Worm (Caenorhabditis elegans) whole organism, mixed stage, embryonic: ENCODE data around the gene sfxn-2.

Experiments used
- M03D4.4 ChIP-seq: sonication (generic microtip); optimal IDR thresholded peaks from 2 replicates; lab custom pipeline; 2017; ENCODE audit warnings: mild to moderate bottlenecking, missing genetic modification characterization, missing compliant biosample characterization
- bed-3 ChIP-seq: fragments of 200-800 bp; sonication (Bioruptor generic); optimal IDR thresholded peaks from 3 replicates; lab custom pipeline; 2018; ENCODE audit warnings: mild to moderate bottlenecking, missing genetic modification characterization, moderate library complexity, missing compliant biosample characterization
- blmp-1 ChIP-seq: fragments of 150-350 bp; optimal IDR thresholded peaks from 2 replicates; lab custom pipeline; 2014; ENCODE audit warnings: missing biosample characterization, missing genetic modification characterization
- ceh-39 ChIP-seq: fragments of 150-350 bp; optimal IDR thresholded peaks from 2 replicates; lab custom pipeline; 2014; ENCODE audit warnings: missing biosample characterization, missing genetic modification characterization
- ceh-43 ChIP-seq: fragments of 200-800 bp; sonication (Bioruptor generic); optimal IDR thresholded peaks from 2 replicates; lab custom pipeline; 2018; ENCODE audit warnings: mild to moderate bottlenecking, missing genetic modification characterization, moderate library complexity, missing compliant biosample characterization
- ceh-83 ChIP-seq: fragments of 200-800 bp; sonication (Bioruptor generic); optimal IDR thresholded peaks from 2 replicates; lab custom pipeline; 2018; ENCODE audit warnings: mild to moderate bottlenecking, missing genetic modification characterization, missing compliant biosample characterization
- ces-1 ChIP-seq: fragments of 150-350 bp; optimal IDR thresholded peaks from 2 replicates; lab custom pipeline; 2014; ENCODE audit warnings: missing biosample characterization, missing genetic modification reagents, missing genetic modification characterization
- cnd-1 ChIP-seq: fragments of 200-800 bp; sonication (Bioruptor generic); optimal IDR thresholded peaks from 2 replicates; lab custom pipeline; 2018; ENCODE audit warnings: mild to moderate bottlenecking, missing genetic modification characterization, missing compliant biosample characterization
- drap-1 ChIP-seq: fragments of 200-800 bp; sonication (Bioruptor generic); optimal IDR thresholded peaks from 3 replicates; lab custom pipeline; 2018; ENCODE audit warnings: mild to moderate bottlenecking, missing genetic modification characterization, missing compliant biosample characterization
- elt-1 ChIP-seq: sonication (generic microtip); optimal IDR thresholded peaks from 2 replicates; lab custom pipeline; 2017; ENCODE audit warnings: missing genetic modification characterization, mild to moderate bottlenecking, missing compliant biosample characterization, antibody characterized with exemption, moderate library complexity, borderline replicate concordance; ENCODE audit not compliant: insufficient read depth
- elt-3 ChIP-seq: fragments of 150-350 bp; optimal IDR thresholded peaks from 2 replicates; lab custom pipeline; 2014; ENCODE audit warnings: missing biosample characterization, missing genetic modification characterization
- flh-1 ChIP-seq: fragments of 200-800 bp; sonication (Bioruptor generic); optimal IDR thresholded peaks from 2 replicates; lab custom pipeline; 2018; ENCODE audit warnings: mild to moderate bottlenecking, missing genetic modification characterization, moderate library complexity, missing compliant biosample characterization
- ham-2 ChIP-seq: fragments of 200-800 bp; sonication (Bioruptor generic); optimal IDR thresholded peaks from 2 replicates; lab custom pipeline; 2018; ENCODE audit warnings: mild to moderate bottlenecking, missing genetic modification characterization, missing compliant biosample characterization
- hlh-1 ChIP-seq: fragments of 150-350 bp; optimal IDR thresholded peaks from 2 replicates; lab custom pipeline; 2014; ENCODE audit warnings: missing biosample characterization, missing genetic modification reagents, missing genetic modification characterization
- lin-13 ChIP-seq: fragments of 150-350 bp; optimal IDR thresholded peaks from 2 replicates; lab custom pipeline; 2014; ENCODE audit warnings: missing biosample characterization, missing genetic modification characterization
- lin-32 ChIP-seq: fragments of 200-800 bp; sonication (Bioruptor generic); optimal IDR thresholded peaks from 2 replicates; lab custom pipeline; 2018; ENCODE audit warnings: mild to moderate bottlenecking, missing genetic modification characterization, missing compliant biosample characterization
- lsy-2 ChIP-seq: fragments of 150-350 bp; optimal IDR thresholded peaks from 2 replicates; lab custom pipeline; 2014; ENCODE audit warnings: missing biosample characterization, missing genetic modification characterization
- mab-5 ChIP-seq: fragments of 150-350 bp; optimal IDR thresholded peaks from 2 replicates; lab custom pipeline; 2014; ENCODE audit warnings: missing biosample characterization, missing genetic modification characterization
- mep-1 ChIP-seq: fragments of 150-350 bp; optimal IDR thresholded peaks from 2 replicates; lab custom pipeline; 2017; ENCODE audit warnings: missing biosample characterization, missing genetic modification reagents, missing genetic modification characterization, inconsistent platforms
- mls-2 ChIP-seq: sonication (generic microtip); optimal IDR thresholded peaks from 2 replicates; lab custom pipeline; 2016; ENCODE audit warnings: mild to moderate bottlenecking, missing genetic modification characterization, moderate library complexity, missing compliant biosample characterization
- nhr-12 ChIP-seq: fragments of 150-350 bp; optimal IDR thresholded peaks from 2 replicates; lab custom pipeline; 2014; ENCODE audit warnings: missing biosample characterization, missing genetic modification characterization
- nhr-2 ChIP-seq: fragments of 150-350 bp; optimal IDR thresholded peaks from 2 replicates; lab custom pipeline; 2014; ENCODE audit warnings: missing biosample characterization, missing genetic modification characterization
- nhr-237 ChIP-seq: fragments of 150-350 bp; optimal IDR thresholded peaks from 2 replicates; lab custom pipeline; 2014; ENCODE audit warnings: missing biosample characterization, missing genetic modification characterization
- nhr-28 ChIP-seq: fragments of 150-350 bp; optimal IDR thresholded peaks from 2 replicates; lab custom pipeline; 2014; ENCODE audit warnings: missing biosample characterization, missing genetic modification characterization
- nhr-76 ChIP-seq: sonication (generic microtip); optimal IDR thresholded peaks from 2 replicates; lab custom pipeline; 2017; ENCODE audit warnings: missing biosample characterization, missing genetic modification characterization
- pha-4 ChIP-seq: fragments of 150-350 bp; optimal IDR thresholded peaks from 2 replicates; lab custom pipeline; 2018; ENCODE audit warnings: missing biosample characterization, missing genetic modification reagents, missing genetic modification characterization
- sem-2 ChIP-seq: fragments of 200-800 bp; sonication (Bioruptor generic); optimal IDR thresholded peaks from 2 replicates; lab custom pipeline; 2018; ENCODE audit warnings: mild to moderate bottlenecking, missing genetic modification characterization, missing compliant biosample characterization
- snpc-4 ChIP-seq: fragments of 150-350 bp; optimal IDR thresholded peaks from 2 replicates; lab custom pipeline; 2014; ENCODE audit warnings: missing biosample characterization, missing genetic modification characterization
- sptf-1 ChIP-seq: sonication (generic microtip); optimal IDR thresholded peaks from 2 replicates; lab custom pipeline; 2017; ENCODE audit warnings: mild to moderate bottlenecking, missing genetic modification characterization, moderate library complexity, missing compliant biosample characterization
- tbx-8 ChIP-seq: fragments of 200-800 bp; sonication (Bioruptor generic); optimal IDR thresholded peaks from 2 replicates; lab custom pipeline; 2018; ENCODE audit warnings: mild to moderate bottlenecking, missing genetic modification characterization, moderate library complexity, missing compliant biosample characterization
- unc-120 ChIP-seq: sonication (generic microtip); optimal IDR thresholded peaks from 2 replicates; lab custom pipeline; 2017; ENCODE audit warnings: missing genetic modification characterization, missing compliant biosample characterization; ENCODE audit not compliant: poor library complexity, severe bottlenecking
- unc-62 ChIP-seq: fragments of 150-350 bp; optimal IDR thresholded peaks from 2 replicates; lab custom pipeline; 2014; ENCODE audit warnings: missing biosample characterization, missing genetic modification reagents, missing genetic modification characterization
- zip-8 ChIP-seq: fragments of 150-350 bp; optimal IDR thresholded peaks from 2 replicates; lab custom pipeline; 2014; ENCODE audit warnings: missing biosample characterization, missing genetic modification characterization
- ztf-11 ChIP-seq: fragments of 150-350 bp; optimal IDR thresholded peaks from 2 replicates; lab custom pipeline; 2014; ENCODE audit warnings: missing biosample characterization, missing genetic modification characterization

sfxn-2 gene

ce11 chrX:7976400-7976799, 18.3 kb upstream of the sfxn-2 start, which contains the start of gene F45E1.5:
Gene F45E1.5 (plus strand): TSS chrX:7976700.
- no peak for TF ChIP-seq ham-2
- TF ChIP-seq nhr-28 (tag; lab: Kevin White, UChicago): no peak
- no peak for TF ChIP-seq lin-32
- no peak for TF ChIP-seq cnd-1
- TF ChIP-seq nhr-12 (tag; lab: Kevin White, UChicago): no peak
- no peak for TF ChIP-seq lin-13 (tag; lab: Kevin White, UChicago)
- TF ChIP-seq elt-3 (tag; lab: Kevin White, UChicago): no peak
- TF ChIP-seq nhr-237 (tag; lab: Kevin White, UChicago): no peak
- no peak for TF ChIP-seq hlh-1 (tag; lab: Kevin White, UChicago)
- TF ChIP-seq ztf-11: no peak
- no peak for TF ChIP-seq pha-4 (tag; lab: Kevin White, UChicago)
- no peak for TF ChIP-seq sptf-1
- no peak for TF ChIP-seq blmp-1 (tag; lab: Kevin White, UChicago)
- TF ChIP-seq M03D4.4 (tag; lab: Kevin White, UChicago): no peak
- TF ChIP-seq mep-1 (tag; lab: Kevin White, UChicago): no peak

ce11 chrX:7975741-7976140, 17.6 kb upstream of the sfxn-2 start:
- TF ChIP-seq ces-1 (GFP tag; lab: Kevin White, UChicago) (no peak), unc-62 (GFP tag; lab: Kevin White, UChicago) (no peak), snpc-4 (tag; lab: Kevin White, UChicago) (no peak), mls-2 (tag; lab: Kevin White, UChicago) (no peak), hlh-1 (tag; lab: Kevin White, UChicago) (no peak), unc-120 (no peak), M03D4.4 (tag; lab: Kevin White, UChicago) (no peak), flh-1 (GFP tag; lab: Kevin White, UChicago) (no peak), nhr-237 (tag; lab: Kevin White, UChicago) (no peak), mep-1 (tag; lab: Kevin White, UChicago) (no peak), nhr-2 (tag; lab: Kevin White, UChicago) (no peak), drap-1 (GFP tag; lab: Kevin White, UChicago) (no peak), lin-13 (tag; lab: Kevin White, UChicago) (no peak), mab-5 (tag; lab: Kevin White, UChicago) (no peak)

DNA sequence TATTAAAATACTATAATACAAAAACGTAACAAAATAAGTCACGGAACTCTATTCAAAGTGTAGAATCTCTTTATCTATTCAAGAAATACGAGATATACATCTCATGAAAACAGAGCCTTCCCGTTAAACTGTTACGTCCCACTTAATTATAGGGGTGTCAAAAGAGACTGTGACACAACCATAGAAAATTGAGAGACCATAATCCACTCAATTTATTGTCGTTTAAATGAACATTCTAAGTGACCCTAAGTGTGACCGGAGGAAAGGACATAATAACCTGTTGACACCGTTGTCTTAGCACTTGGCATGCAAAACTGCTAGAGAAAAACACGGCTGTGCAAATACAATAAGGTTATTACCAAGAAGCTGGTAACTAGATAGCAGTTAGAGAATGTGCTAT, 10.4 kb upstream of the sfxn-2 start:
- no peak for TF ChIP-seq ztf-11
- peak; percentile 43 for TF ChIP-seq zip-8
- peak; percentile 74 for TF ChIP-seq ces-1 (GFP tag; lab: Kevin White, UChicago)
- no peak for TF ChIP-seq drap-1 (GFP tag; lab: Kevin White, UChicago)
- TF ChIP-seq ham-2: no peak
- TF ChIP-seq nhr-28 (tag; lab: Kevin White, UChicago): no peak
- TF ChIP-seq nhr-76: no peak
- peak; percentile 90 for TF ChIP-seq nhr-2 (tag; lab: Kevin White, UChicago)
- no peak for TF ChIP-seq blmp-1 (tag; lab: Kevin White, UChicago)
- no peak for TF ChIP-seq ceh-83
- TF ChIP-seq lin-13 (tag; lab: Kevin White, UChicago): no peak
- TF ChIP-seq flh-1 (GFP tag; lab: Kevin White, UChicago): no peak
- TF ChIP-seq elt-1 (tag; lab: Kevin White, UChicago): no peak
- TF ChIP-seq unc-62 (GFP tag; lab: Kevin White, UChicago): no peak
- TF ChIP-seq M03D4.4 (tag; lab: Kevin White, UChicago): no peak
- no peak for TF ChIP-seq cnd-1
- no peak for TF ChIP-seq lin-32
- no peak for TF ChIP-seq ceh-43

- TF ChIP-seq cnd-1: peak; percentile 58
- TF ChIP-seq elt-1 (tag; lab: Kevin White, UChicago): peak; percentile 54
- peak; percentile 89 for TF ChIP-seq nhr-2 (tag; lab: Kevin White, UChicago)
- TF ChIP-seq unc-120: no peak
- TF ChIP-seq mls-2 (tag; lab: Kevin White, UChicago): peak; percentile 25
- TF ChIP-seq sem-2 (GFP tag; lab: Kevin White, UChicago): no peak
- no peak for TF ChIP-seq tbx-8
- TF ChIP-seq sptf-1: no peak
- no peak for TF ChIP-seq ces-1 (GFP tag; lab: Kevin White, UChicago)
- TF ChIP-seq mab-5 (tag; lab: Kevin White, UChicago): no peak
- peak; percentile 52 for TF ChIP-seq lin-32
Observed at ce11 chrX:7965449-7965848, 7.3 kb upstream of the sfxn-2 start.

- TF ChIP-seq tbx-8 (no peak), bed-3 (GFP tag; lab: Kevin White, UChicago) (no peak), zip-8 (no peak), flh-1 (GFP tag; lab: Kevin White, UChicago) (no peak), M03D4.4 (tag; lab: Kevin White, UChicago) (no peak), unc-120 (no peak), nhr-237 (tag; lab: Kevin White, UChicago) (no peak), ceh-39 (tag; lab: Kevin White, UChicago) (no peak), lsy-2 (tag; lab: Kevin White, UChicago) (no peak)
Observed at ce11 chrX:7964022-7964421, 5.9 kb upstream of the sfxn-2 start.
